Worm (Caenorhabditis elegans): ENCODE results near the gene ZC239.6.
"Not testable (repeated sequence)": the region's sequence is repeated elsewhere in the genome, so short reads cannot be mapped to it uniquely, and the experiment has no call there.

DNA sequence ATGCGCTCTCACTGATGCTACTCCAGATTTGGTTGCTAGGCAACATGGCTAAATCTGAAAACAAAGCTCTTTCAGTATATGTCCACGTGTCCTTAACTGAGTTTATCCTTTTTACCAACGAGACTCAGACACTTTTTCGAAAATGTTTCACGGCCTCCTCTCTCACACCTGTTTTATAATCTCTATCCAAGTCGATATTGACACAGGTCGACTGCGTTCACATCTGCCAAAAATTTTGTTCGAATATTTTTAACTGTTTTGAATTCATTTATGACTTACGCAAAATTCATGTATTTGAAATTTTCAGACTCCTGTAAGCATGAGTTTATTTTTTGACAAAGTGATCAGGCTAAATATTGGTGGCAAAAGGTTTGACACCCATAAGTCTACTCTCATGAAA lies 6.3 kb downstream of the ZC239.6 start, which contains the start of gene ZC239.3:
- TF ChIP-seq R02D3.7 (tag; optimal IDR thresholded peaks at IDR 0.05); ztf-11 (tag; optimal IDR thresholded peaks at IDR 0.05); skn-1 (tag; optimal IDR thresholded peaks at IDR 0.05); pha-4 (tag; optimal IDR thresholded peaks at IDR 0.05); unc-62 (GFP tag; optimal IDR thresholded peaks at IDR 0.05); ama-1 (optimal IDR thresholded peaks at IDR 0.05); elt-3 (tag; optimal IDR thresholded peaks at IDR 0.05); elt-1 (tag; optimal IDR thresholded peaks at IDR 0.05); zag-1 (tag; optimal IDR thresholded peaks at IDR 0.05): not testable (repeated sequence)
